Fruit fly (Drosophila melanogaster) whole organism, embryonic: ENCODE measurements around the gene CG8097.

ENCODE experiments used
- ATbp ChIP-seq: fragments of 200-800 bp; sonication (Bioruptor generic); optimal IDR thresholded peaks from 2 replicates; lab custom pipeline; 2017; ENCODE audit warnings: missing biosample characterization, mild to moderate bottlenecking, missing genetic modification characterization, missing genetic modification reagents
- Bgb ChIP-seq: fragments of 200-800 bp; sonication (Bioruptor generic); IDR thresholded peaks from 2 replicates; pipeline ENCODE4 v1.3.6; 2022; ENCODE audit warnings: missing biosample characterization, missing genetic modification characterization; ENCODE audit not compliant: partially characterized antibody
- CG11398 ChIP-seq: fragments of 200-800 bp; sonication (Bioruptor generic); optimal IDR thresholded peaks from 2 replicates; lab custom pipeline; 2016; ENCODE audit warnings: missing biosample characterization, missing genetic modification characterization
- CG11696 ChIP-seq: fragments of 200-800 bp; sonication (Bioruptor generic); IDR thresholded peaks from 2 replicates; pipeline ENCODE4 v1.3.6; 2022; ENCODE audit warnings: missing biosample characterization, missing genetic modification characterization
- CG13287 ChIP-seq: fragments of 200-800 bp; sonication (Bioruptor generic); IDR thresholded peaks from 2 replicates; pipeline ENCODE4 v1.3.6; 2022; ENCODE audit warnings: missing biosample characterization, missing genetic modification characterization; ENCODE audit not compliant: partially characterized antibody
- CG1529 ChIP-seq: fragments of 200-800 bp; sonication (Bioruptor generic); optimal IDR thresholded peaks from 3 replicates; lab custom pipeline; 2018; ENCODE audit warnings: missing biosample characterization, missing genetic modification characterization
- CG17328 ChIP-seq: fragments of 200-800 bp; sonication (Bioruptor generic); IDR thresholded peaks from 2 replicates; pipeline ENCODE4 v1.3.6; 2022; ENCODE audit warnings: missing biosample characterization, missing genetic modification characterization
- CG18262 ChIP-seq: fragments of 200-800 bp; optimal IDR thresholded peaks from 3 replicates; lab custom pipeline; 2019; ENCODE audit warnings: missing biosample characterization, mild to moderate bottlenecking, missing genetic modification characterization, moderate library complexity
- CG31365 ChIP-seq: fragments of 200-800 bp; sonication (Bioruptor generic); optimal IDR thresholded peaks from 2 replicates; lab custom pipeline; 2018; ENCODE audit warnings: missing biosample characterization, mild to moderate bottlenecking, missing genetic modification characterization
- CG33213 ChIP-seq: fragments of 200-800 bp; sonication (Bioruptor generic); optimal IDR thresholded peaks from 3 replicates; lab custom pipeline; 2016; ENCODE audit warnings: missing biosample characterization, missing genetic modification characterization
- CG3995 ChIP-seq: fragments of 200-800 bp; sonication (Bioruptor generic); optimal IDR thresholded peaks from 3 replicates; lab custom pipeline; 2016; ENCODE audit warnings: missing biosample characterization, missing genetic modification characterization
- CG4820 ChIP-seq: fragments of 200-800 bp; sonication (Bioruptor generic); optimal IDR thresholded peaks from 3 replicates; lab custom pipeline; 2016; ENCODE audit warnings: missing biosample characterization, missing genetic modification characterization
- CG6254 ChIP-seq: fragments of 200-800 bp; sonication (Bioruptor generic); optimal IDR thresholded peaks from 3 replicates; lab custom pipeline; 2017; ENCODE audit warnings: mild to moderate bottlenecking, missing biosample characterization, missing genetic modification reagents, missing genetic modification characterization
- CG9727 ChIP-seq: fragments of 200-800 bp; sonication (Bioruptor generic); optimal IDR thresholded peaks from 3 replicates; lab custom pipeline; 2017; ENCODE audit warnings: missing biosample characterization, mild to moderate bottlenecking, missing genetic modification characterization
- HLHmδ ChIP-seq: fragments of 200-800 bp; sonication (Bioruptor generic); optimal IDR thresholded peaks from 2 replicates; lab custom pipeline; 2018; ENCODE audit warnings: missing biosample characterization, mild to moderate bottlenecking, missing genetic modification characterization, moderate library complexity
- HmgZ ChIP-seq: fragments of 200-800 bp; sonication (Bioruptor generic); optimal IDR thresholded peaks from 2 replicates; lab custom pipeline; 2018; ENCODE audit warnings: missing biosample characterization, mild to moderate bottlenecking, missing genetic modification characterization
- Mes4 ChIP-seq: fragments of 200-800 bp; sonication (Bioruptor generic); optimal IDR thresholded peaks from 2 replicates; lab custom pipeline; 2016; ENCODE audit warnings: missing biosample characterization, missing genetic modification characterization
- Opbp ChIP-seq: fragments of 200-800 bp; sonication (Bioruptor generic); IDR thresholded peaks from 3 replicates; pipeline ENCODE4 v1.3.6; 2022; ENCODE audit warnings: missing biosample characterization, missing genetic modification characterization; ENCODE audit not compliant: partially characterized antibody
- Xrp1 ChIP-seq: fragments of 200-800 bp; sonication (Bioruptor generic); IDR thresholded peaks from 2 replicates; pipeline ENCODE4 v1.3.6; 2022; ENCODE audit warnings: missing biosample characterization, missing genetic modification characterization
- ab ChIP-seq: fragments of 200-800 bp; sonication (Bioruptor generic); optimal IDR thresholded peaks from 2 replicates; lab custom pipeline; 2016; ENCODE audit warnings: missing biosample characterization, missing genetic modification characterization
- ase ChIP-seq: fragments of 200-800 bp; sonication (Bioruptor generic); IDR thresholded peaks from 3 replicates; pipeline ENCODE4 v1.3.6; 2022; ENCODE audit warnings: missing biosample characterization, missing genetic modification characterization
- bsh ChIP-seq, 2 experiments: fragments of 200-800 bp; sonication (Bioruptor generic); optimal IDR thresholded peaks; 2 replicates each; lab custom pipeline; 2017 to 2018; ENCODE audit warnings: mild to moderate bottlenecking in 2 of 2, missing biosample characterization in 2 of 2, missing genetic modification characterization in 2 of 2, moderate library complexity in 1 of 2
- cad ChIP-seq: fragments of >200 bp; optimal IDR thresholded peaks from 2 replicates; lab custom pipeline; 2017; ENCODE audit warnings: missing biosample characterization, missing genetic modification characterization
- cas ChIP-seq: fragments of 200-800 bp; sonication (Bioruptor generic); IDR thresholded peaks from 2 replicates; pipeline ENCODE4 v1.3.6; 2022; ENCODE audit warnings: missing biosample characterization, missing genetic modification characterization
- caup ChIP-seq: fragments of 200-800 bp; sonication (Bioruptor generic); optimal IDR thresholded peaks from 3 replicates; lab custom pipeline; 2017; ENCODE audit warnings: missing biosample characterization, mild to moderate bottlenecking, missing genetic modification characterization, moderate library complexity; ENCODE audit not compliant: severe bottlenecking
- chn ChIP-seq: fragments of 200-800 bp; sonication (Bioruptor generic); optimal IDR thresholded peaks from 2 replicates; lab custom pipeline; 2016; ENCODE audit warnings: missing biosample characterization, missing genetic modification characterization
- crp ChIP-seq, 2 experiments: fragments of 200-800 bp; sonication (Bioruptor generic); optimal IDR thresholded peaks; 2 replicates in 1 of 2; 3 replicates in 1 of 2; lab custom pipeline; 2017; ENCODE audit warnings: missing biosample characterization in 2 of 2, missing genetic modification characterization in 2 of 2, mild to moderate bottlenecking in 1 of 2, moderate library complexity in 1 of 2
- fd96Cb ChIP-seq: fragments of 200-800 bp; sonication (Bioruptor generic); optimal IDR thresholded peaks from 2 replicates; lab custom pipeline; 2018; ENCODE audit warnings: missing biosample characterization, mild to moderate bottlenecking, missing genetic modification characterization, moderate library complexity
- fru ChIP-seq: fragments of >200 bp; optimal IDR thresholded peaks from 2 replicates; lab custom pipeline; 2017
- grn ChIP-seq: fragments of 200-800 bp; sonication (Bioruptor generic); optimal IDR thresholded peaks from 3 replicates; lab custom pipeline; 2017; ENCODE audit warnings: missing biosample characterization, missing genetic modification characterization
- h ChIP-seq: fragments of >200 bp; optimal IDR thresholded peaks from 2 replicates; lab custom pipeline; 2017
- hkb ChIP-seq, 2 experiments: fragments of 200-800 bp in 1 of 2; fragments of >200 bp in 1 of 2; sonication (Bioruptor generic) in 1 of 2; IDR thresholded peaks in 1 of 2; optimal IDR thresholded peaks in 1 of 2; 2 replicates each; pipeline versions ENCODE4 v1.3.6 to Lab custom; 2017 to 2022; ENCODE audit warnings: missing biosample characterization in 1 of 2, missing genetic modification characterization in 1 of 2
- jigr1 ChIP-seq: fragments of 200-800 bp; sonication (Bioruptor generic); IDR thresholded peaks from 3 replicates; pipeline ENCODE4 v1.3.6; 2022; ENCODE audit warnings: missing biosample characterization, missing genetic modification characterization
- lola ChIP-seq, 3 experiments: fragments of >200 bp in 2 of 3; fragments of 200-800 bp in 1 of 3; sonication (Bioruptor generic) in 1 of 3; optimal IDR thresholded peaks; 2 replicates each; lab custom pipeline; 2017 to 2019; ENCODE audit warnings: missing biosample characterization in 3 of 3, missing genetic modification characterization in 3 of 3, mild to moderate bottlenecking in 1 of 3, moderate library complexity in 1 of 3
- lov ChIP-seq, 2 experiments: fragments of 200-800 bp in 1 of 2; fragments of >200 bp in 1 of 2; sonication (Bioruptor generic) in 1 of 2; IDR thresholded peaks in 1 of 2; optimal IDR thresholded peaks in 1 of 2; 2 replicates in 1 of 2; 3 replicates in 1 of 2; pipeline versions ENCODE4 v1.3.6 to Lab custom; 2017 to 2022; ENCODE audit warnings: missing biosample characterization in 1 of 2, missing genetic modification characterization in 1 of 2
- mam ChIP-seq: fragments of 200-800 bp; sonication (Bioruptor generic); optimal IDR thresholded peaks from 3 replicates; lab custom pipeline; 2016; ENCODE audit warnings: missing biosample characterization, missing genetic modification characterization
- nerfin-1 ChIP-seq: fragments of 200-800 bp; sonication (Bioruptor generic); optimal IDR thresholded peaks from 3 replicates; lab custom pipeline; 2019; ENCODE audit warnings: missing biosample characterization, mild to moderate bottlenecking, missing genetic modification characterization, moderate library complexity
- nmo ChIP-seq: fragments of 200-800 bp; sonication (Bioruptor generic); optimal IDR thresholded peaks from 2 replicates; lab custom pipeline; 2018; ENCODE audit warnings: missing biosample characterization, mild to moderate bottlenecking, missing genetic modification characterization, moderate library complexity
- odd ChIP-seq: fragments of 200-800 bp; sonication (Bioruptor generic); optimal IDR thresholded peaks from 2 replicates; lab custom pipeline; 2017; ENCODE audit warnings: missing biosample characterization, mild to moderate bottlenecking, missing genetic modification characterization
- prd ChIP-seq, 3 experiments: fragments of >200 bp in 2 of 3; fragments of 200-800 bp in 1 of 3; sonication (Bioruptor generic) in 1 of 3; optimal IDR thresholded peaks in 2 of 3; IDR thresholded peaks in 1 of 3; 2 replicates in 2 of 3; 3 replicates in 1 of 3; pipeline versions ENCODE4 v1.3.6 to Lab custom; 2017 to 2022; ENCODE audit warnings: missing biosample characterization in 1 of 3, missing genetic modification characterization in 1 of 3
- row ChIP-seq: fragments of 200-800 bp; sonication (Bioruptor generic); IDR thresholded peaks from 3 replicates; pipeline ENCODE4 v1.3.6; 2022; ENCODE audit warnings: missing biosample characterization, missing genetic modification characterization
- salm ChIP-seq: fragments of 200-800 bp; sonication (Bioruptor generic); optimal IDR thresholded peaks from 2 replicates; lab custom pipeline; 2018; ENCODE audit warnings: missing biosample characterization, mild to moderate bottlenecking, missing genetic modification characterization
- sd ChIP-seq: fragments of 200-800 bp; sonication (Bioruptor generic); optimal IDR thresholded peaks from 3 replicates; lab custom pipeline; 2018; ENCODE audit warnings: missing biosample characterization, mild to moderate bottlenecking, missing genetic modification characterization, moderate library complexity
- shn ChIP-seq: fragments of 200-800 bp; sonication (Bioruptor generic); optimal IDR thresholded peaks from 3 replicates; lab custom pipeline; 2016; ENCODE audit warnings: missing biosample characterization, missing genetic modification characterization
- sisA ChIP-seq: fragments of 200-800 bp; sonication (Bioruptor generic); IDR thresholded peaks from 2 replicates; pipeline ENCODE4 v1.3.6; 2022; ENCODE audit warnings: missing biosample characterization, missing genetic modification characterization
- sr ChIP-seq: fragments of 200-800 bp; sonication (Bioruptor generic); IDR thresholded peaks from 3 replicates; pipeline ENCODE4 v1.3.6; 2022; ENCODE audit warnings: missing biosample characterization, missing genetic modification characterization
- vvl ChIP-seq: fragments of 200-800 bp; sonication (Bioruptor generic); IDR thresholded peaks from 2 replicates; pipeline ENCODE4 v1.3.6; 2022; ENCODE audit warnings: missing biosample characterization, missing genetic modification characterization
- z ChIP-seq: fragments of 200-800 bp; sonication (Bioruptor generic); IDR thresholded peaks from 3 replicates; pipeline ENCODE4 v1.3.6; 2022; ENCODE audit warnings: missing biosample characterization, missing genetic modification characterization
- zen ChIP-seq: fragments of 200-800 bp; sonication (Bioruptor generic); optimal IDR thresholded peaks from 3 replicates; lab custom pipeline; 2018; ENCODE audit warnings: missing biosample characterization, mild to moderate bottlenecking, missing genetic modification characterization, moderate library complexity

Gene CG8097

DNA sequence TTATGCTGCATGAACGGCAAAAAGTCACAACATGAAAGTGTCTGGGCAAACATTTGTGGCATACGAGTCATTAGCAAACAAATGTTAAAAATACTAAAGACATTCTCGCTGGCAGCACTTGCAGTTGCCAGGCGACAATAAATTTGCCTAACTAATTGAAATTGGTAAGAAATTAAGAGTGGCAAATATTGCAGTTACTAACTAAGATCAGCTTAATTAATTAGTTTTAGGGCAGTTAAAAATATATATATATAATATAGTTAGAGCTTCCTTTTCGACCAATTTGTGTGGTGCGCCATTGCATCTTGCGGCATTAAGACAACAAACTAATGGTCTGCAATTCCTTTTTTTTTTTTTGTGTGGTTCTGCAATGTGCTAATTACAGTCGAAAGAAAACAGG is 35.0 kb downstream of the CG8097 start (continued):
- TF ChIP-seq Opbp (no peak), Mes4 (GFP tag; lab: Kevin White, UChicago) (no peak), lola (GFP tag; optimal IDR thresholded peaks at IDR 0.05; lab: Kevin White, UChicago) (peak in 1 of 3 experiments; percentile 52), CG17328 (GFP tag; lab: Robert Waterston, UW) (peak; percentile 65), prd (optimal IDR thresholded peaks at IDR 0.05; lab: Kevin White, UChicago) (no peak), prd (GFP tag; IDR thresholded peaks at IDR 0.05; lab: Robert Waterston, UW) (peak; percentile 74), CG11398 (no peak), jigr1 (GFP tag; lab: Robert Waterston, UW) (no peak), CG13287 (no peak), Bgb (no peak), hkb (optimal IDR thresholded peaks at IDR 0.05; lab: Kevin White, UChicago) (no peak), hkb (GFP tag; IDR thresholded peaks at IDR 0.05; lab: Robert Waterston, UW) (peak; percentile 58; the same call in 1 of the 2 replicates), CG11696 (peak; percentile 33; the same call in 1 of the 2 replicates), fru (lab: Kevin White, UChicago) (no peak), nerfin-1 (tag; lab: Kevin White, UChicago) (no peak), CG3995 (GFP tag; lab: Kevin White, UChicago) (no peak), ase (peak; percentile 10; the same call in 1 of the 3 replicates), crp (GFP tag; optimal IDR thresholded peaks at IDR 0.05; lab: Kevin White, UChicago) (no peak), ATbp (GFP tag; lab: Kevin White, UChicago) (peak; percentile 31), CG33213 (GFP tag; lab: Kevin White, UChicago) (no peak), h (lab: Kevin White, UChicago) (no peak), sd (no peak), CG9727 (GFP tag; lab: Kevin White, UChicago) (peak; percentile 29), sisA (peak; percentile 30; the same call in 1 of the 2 replicates), ab (GFP tag; lab: Kevin White, UChicago) (no peak), Xrp1 (GFP tag; lab: Robert Waterston, UW) (peak; percentile 79), CG1529 (GFP tag; lab: Kevin White, UChicago) (no peak), CG31365 (no peak), sr (GFP tag; lab: Robert Waterston, UW) (no peak), caup (GFP tag; lab: Kevin White, UChicago) (no peak), bsh (GFP tag; optimal IDR thresholded peaks at IDR 0.05; lab: Kevin White, UChicago) (peak in 1 of 2 experiments; percentile 78), mam (GFP tag; lab: Kevin White, UChicago) (no peak), CG6254 (GFP tag; lab: Kevin White, UChicago) (peak; percentile 40), salm (tag; lab: Kevin White, UChicago) (no peak), vvl (GFP tag; lab: Robert Waterston, UW) (peak; percentile 64), HmgZ (tag; lab: Kevin White, UChicago) (no peak), CG4820 (peak; percentile 5), shn (GFP tag; lab: Kevin White, UChicago) (no peak), lov (optimal IDR thresholded peaks at IDR 0.05; lab: Kevin White, UChicago) (no peak), lov (GFP tag; IDR thresholded peaks at IDR 0.05; lab: Robert Waterston, UW) (peak; percentile 80; the same call in 2 of the 3 replicates), cad (GFP tag; lab: Kevin White, UChicago) (no peak), odd (GFP tag; lab: Kevin White, UChicago) (no peak), z (GFP tag; lab: Robert Waterston, UW) (no peak), nmo (GFP tag; lab: Kevin White, UChicago) (peak; percentile 44), CG18262 (peak; percentile 65), cas (GFP tag; lab: Robert Waterston, UW) (no peak), HLHmδ (no peak), zen (peak; percentile 49), grn (no peak), row (GFP tag; lab: Robert Waterston, UW) (peak; percentile 59; the same call in 2 of the 3 replicates), chn (GFP tag; lab: Kevin White, UChicago) (no peak), fd96Cb (peak; percentile 44)
